Fruit fly (Drosophila melanogaster): Measurements from ENCODE around the gene Bili.

DNA sequence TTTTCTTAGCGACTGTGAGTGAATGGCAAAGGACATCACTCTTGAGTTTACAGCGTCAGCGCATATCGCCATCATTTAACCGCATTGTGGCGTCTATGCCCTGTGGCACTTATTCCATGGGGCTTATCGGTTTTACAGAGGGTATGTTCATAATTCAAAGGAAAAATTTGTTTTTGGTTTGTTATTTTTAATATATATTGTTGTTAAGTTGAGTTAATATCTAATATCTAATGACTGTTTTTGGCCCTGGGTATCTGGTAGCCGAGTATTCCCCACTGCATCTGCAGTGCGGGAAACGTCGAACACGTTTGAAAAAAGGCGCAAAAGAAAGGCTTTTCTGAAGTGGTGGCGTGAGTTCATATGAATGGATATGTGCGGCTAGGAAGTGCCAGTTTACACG, 47.4 kb downstream of the Bili start:
- TF ChIP-seq psq (optimal IDR thresholded peaks at IDR 0.05): no peak
- no peak for TF ChIP-seq ttk (optimal IDR thresholded peaks at IDR 0.05)
- TF ChIP-seq h (optimal IDR thresholded peaks at IDR 0.05): no peak
- no peak for TF ChIP-seq Sin3A (optimal IDR thresholded peaks at IDR 0.05)

Measured in Kc167 (cell line).